Worm (Caenorhabditis elegans): ENCODE results near the gene tpst-2.

Gene tpst-2

ce11 chrIII:794984-795596, 24.0 kb downstream of the tpst-2 start, which contains the start of gene trpp-11:
trpp-11 (plus strand) TSS chrIII:795136.
- TF ChIP-seq ztf-11 (tag; optimal IDR thresholded peaks at IDR 0.05): no peak
- TF ChIP-seq tbx-8 (GFP tag; optimal IDR thresholded peaks at IDR 0.05): no peak
- TF ChIP-seq pha-4 (tag; optimal IDR thresholded peaks at IDR 0.05): no peak

ce11 chrIII:797507-797906, 26.4 kb downstream of the tpst-2 start:
- no peak for TF ChIP-seq nhr-2 (tag; optimal IDR thresholded peaks at IDR 0.05)
- no peak for TF ChIP-seq lin-32 (GFP tag; optimal IDR thresholded peaks at IDR 0.05)
- no peak for TF ChIP-seq mab-5 (tag; optimal IDR thresholded peaks at IDR 0.05)
- TF ChIP-seq ces-1 (GFP tag; optimal IDR thresholded peaks at IDR 0.05): no peak
- no peak for TF ChIP-seq nhr-28 (tag; optimal IDR thresholded peaks at IDR 0.05)
- no peak for TF ChIP-seq mep-1 (tag; optimal IDR thresholded peaks at IDR 0.05)
- no peak for TF ChIP-seq flh-1 (GFP tag; optimal IDR thresholded peaks at IDR 0.05)
- TF ChIP-seq lin-13 (tag; optimal IDR thresholded peaks at IDR 0.05): no peak
- no peak for TF ChIP-seq zip-8 (tag; optimal IDR thresholded peaks at IDR 0.05)
- TF ChIP-seq ceh-39 (tag; optimal IDR thresholded peaks at IDR 0.05): no peak

- TF ChIP-seq mab-5 (tag; optimal IDR thresholded peaks at IDR 0.05) (no peak), blmp-1 (tag; optimal IDR thresholded peaks at IDR 0.05) (no peak)
These were observed 31.0 kb downstream of the tpst-2 start for ce11 chrIII:802041-802440.

ce11 chrIII:811544-811943, 40.5 kb downstream of the tpst-2 start, which contains the start of gene daf-7:
daf-7 (plus strand) TSS chrIII:811844.
- TF ChIP-seq flh-1 (GFP tag; optimal IDR thresholded peaks at IDR 0.05) (no peak), hlh-1 (tag; optimal IDR thresholded peaks at IDR 0.05) (no peak), nhr-28 (tag; optimal IDR thresholded peaks at IDR 0.05) (no peak), snpc-4 (tag; optimal IDR thresholded peaks at IDR 0.05) (no peak), nhr-237 (tag; optimal IDR thresholded peaks at IDR 0.05) (no peak), ztf-11 (tag; optimal IDR thresholded peaks at IDR 0.05) (no peak), ceh-39 (tag; optimal IDR thresholded peaks at IDR 0.05) (no peak), lin-32 (GFP tag; optimal IDR thresholded peaks at IDR 0.05) (no peak), ceh-83 (GFP tag; optimal IDR thresholded peaks at IDR 0.05) (no peak), sptf-1 (tag; optimal IDR thresholded peaks at IDR 0.05) (no peak), blmp-1 (tag; optimal IDR thresholded peaks at IDR 0.05) (no peak), M03D4.4 (tag; optimal IDR thresholded peaks at IDR 0.05) (no peak), elt-1 (tag; optimal IDR thresholded peaks at IDR 0.05; ENCODE audit: borderline replicate concordance, insufficient read depth) (no peak), sem-2 (GFP tag; optimal IDR thresholded peaks at IDR 0.05) (no peak), lin-13 (tag; optimal IDR thresholded peaks at IDR 0.05) (no peak), cnd-1 (tag; optimal IDR thresholded peaks at IDR 0.05) (no peak), ceh-43 (GFP tag; optimal IDR thresholded peaks at IDR 0.05) (no peak), elt-3 (tag; optimal IDR thresholded peaks at IDR 0.05) (no peak)

- TF ChIP-seq elt-3 (tag; optimal IDR thresholded peaks at IDR 0.05) (no peak), bed-3 (GFP tag; optimal IDR thresholded peaks at IDR 0.05) (no peak), lin-13 (tag; optimal IDR thresholded peaks at IDR 0.05) (no peak), ceh-83 (GFP tag; optimal IDR thresholded peaks at IDR 0.05) (no peak), snpc-4 (tag; optimal IDR thresholded peaks at IDR 0.05) (no peak), flh-1 (GFP tag; optimal IDR thresholded peaks at IDR 0.05) (no peak), nhr-76 (tag; optimal IDR thresholded peaks at IDR 0.05) (no peak), hlh-1 (tag; optimal IDR thresholded peaks at IDR 0.05) (no peak), ces-1 (GFP tag; optimal IDR thresholded peaks at IDR 0.05) (no peak), ztf-11 (tag; optimal IDR thresholded peaks at IDR 0.05) (no peak), nhr-237 (tag; optimal IDR thresholded peaks at IDR 0.05) (no peak), ceh-43 (GFP tag; optimal IDR thresholded peaks at IDR 0.05) (no peak), zip-8 (tag; optimal IDR thresholded peaks at IDR 0.05) (no peak), ceh-39 (tag; optimal IDR thresholded peaks at IDR 0.05) (no peak), nhr-12 (tag; optimal IDR thresholded peaks at IDR 0.05) (no peak), lin-32 (GFP tag; optimal IDR thresholded peaks at IDR 0.05) (no peak), lsy-2 (tag; optimal IDR thresholded peaks at IDR 0.05) (no peak), nhr-2 (tag; optimal IDR thresholded peaks at IDR 0.05) (no peak), sem-2 (GFP tag; optimal IDR thresholded peaks at IDR 0.05) (no peak), tbx-8 (GFP tag; optimal IDR thresholded peaks at IDR 0.05) (no peak)
These were observed 44.8 kb downstream of the tpst-2 start, which contains the start of gene dac-1 for ce11 chrIII:815845-816244. dac-1 (plus strand) TSS chrIII:816145.

ce11 chrIII:819313-819712, 48.3 kb downstream of the tpst-2 start:
- TF ChIP-seq drap-1 (GFP tag; optimal IDR thresholded peaks at IDR 0.05) (no peak), elt-3 (tag; optimal IDR thresholded peaks at IDR 0.05) (no peak)

Data from whole organism, mixed stage, embryonic.